Fruit fly (Drosophila melanogaster) S2 (cell line): ENCODE measurements around the gene CG31717.

Experiments used
- CG8478 ChIP-seq: fragments of >200 bp; optimal IDR thresholded peaks from 2 replicates; lab custom pipeline; 2018
- CTCF ChIP-seq, 2 experiments: fragments of >200 bp; optimal IDR thresholded peaks; 2 replicates each; lab custom pipeline; 2018

dm6 chr2L:10232152-10232816 is 18.3 kb upstream of the CG31717 start, which contains the start of gene eEF1delta:
- TF ChIP-seq CG8478: no peak
- no peak for TF ChIP-seq CTCF (optimal IDR thresholded peaks at IDR 0.05; lab: Kevin White, UChicago)
